Worm (Caenorhabditis elegans) whole organism, L2 larva: Measurements from ENCODE around the gene srj-7.

Experiments used
- R02D3.7 ChIP-seq: fragments of 150-350 bp; optimal IDR thresholded peaks from 2 replicates; lab custom pipeline; 2014; ENCODE audit warnings: missing biosample characterization, missing genetic modification characterization
- ZK546.5 ChIP-seq: sonication (generic microtip); optimal IDR thresholded peaks from 2 replicates; lab custom pipeline; 2017; ENCODE audit warnings: missing biosample characterization, missing genetic modification characterization
- alr-1 ChIP-seq: fragments of 150-350 bp; optimal IDR thresholded peaks from 2 replicates; lab custom pipeline; 2014; ENCODE audit warnings: missing biosample characterization, missing genetic modification characterization
- ama-1 ChIP-seq: fragments of 150-350 bp; optimal IDR thresholded peaks from 2 replicates; lab custom pipeline; 2018; ENCODE audit warnings: inconsistent platforms
- ceh-16 ChIP-seq: fragments of 150-350 bp; optimal IDR thresholded peaks from 2 replicates; lab custom pipeline; 2014; ENCODE audit warnings: missing biosample characterization, missing genetic modification characterization
- egl-27 ChIP-seq: sonication (generic microtip); optimal IDR thresholded peaks from 3 replicates; lab custom pipeline; 2017; ENCODE audit warnings: missing biosample characterization, missing genetic modification reagents, missing genetic modification characterization
- lin-39 ChIP-seq: fragments of 150-350 bp; optimal IDR thresholded peaks from 2 replicates; lab custom pipeline; 2014; ENCODE audit warnings: missing biosample characterization, missing genetic modification reagents, missing genetic modification characterization
- lsy-2 ChIP-seq, 2 experiments: fragments of 150-350 bp in 1 of 2; sonication (generic microtip) in 1 of 2; optimal IDR thresholded peaks; 2 replicates each; lab custom pipeline; 2014 to 2017; ENCODE audit warnings: missing biosample characterization in 2 of 2, missing genetic modification characterization in 2 of 2
- mdl-1 ChIP-seq, 2 experiments: fragments of 150-350 bp in 1 of 2; sonication (generic microtip) in 1 of 2; optimal IDR thresholded peaks; 2 replicates each; lab custom pipeline; 2017; ENCODE audit warnings: missing biosample characterization in 2 of 2, missing genetic modification characterization in 2 of 2
- nhr-11 ChIP-seq: fragments of 150-350 bp; optimal IDR thresholded peaks from 2 replicates; lab custom pipeline; 2014; ENCODE audit warnings: missing biosample characterization, missing genetic modification characterization
- unc-39 ChIP-seq: fragments of 150-350 bp; optimal IDR thresholded peaks from 2 replicates; lab custom pipeline; 2014; ENCODE audit warnings: missing biosample characterization, missing genetic modification characterization
- unc-62 ChIP-seq: fragments of 150-350 bp; optimal IDR thresholded peaks from 2 replicates; lab custom pipeline; 2014; ENCODE audit warnings: missing biosample characterization, missing genetic modification reagents, missing genetic modification characterization

DNA sequence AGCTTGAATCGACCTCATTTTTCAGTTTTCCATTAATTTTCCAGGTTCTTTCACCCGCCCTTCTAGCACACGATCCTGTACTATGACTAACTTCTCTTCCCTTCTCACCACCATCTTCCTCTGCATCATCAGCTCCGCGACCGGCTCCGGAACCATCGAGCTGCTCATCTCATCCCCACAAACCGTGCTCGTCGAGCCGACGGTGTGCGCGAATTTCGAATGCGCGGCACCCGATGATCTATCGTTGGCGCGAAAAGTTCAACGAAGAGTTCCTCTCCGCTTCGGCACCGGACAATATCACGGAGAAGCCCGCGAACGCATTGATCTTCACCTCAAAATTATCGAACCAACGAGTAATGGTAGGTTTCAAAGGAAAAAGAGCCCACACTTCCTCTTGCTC, 34.7 kb upstream of the srj-7 start, which contains the start of gene apx-1:
- TF ChIP-seq lsy-2 (tag; optimal IDR thresholded peaks at IDR 0.05; lab: Kevin White, UChicago), result no peak
- TF ChIP-seq ama-1, result no peak
- no peak for TF ChIP-seq R02D3.7
- no peak for TF ChIP-seq ceh-16 (tag; lab: Kevin White, UChicago)
- no peak for TF ChIP-seq ZK546.5 (tag; lab: Kevin White, UChicago)
- TF ChIP-seq alr-1, result no peak
- no peak for TF ChIP-seq egl-27 (tag; lab: Kevin White, UChicago)
- TF ChIP-seq nhr-11 (tag; lab: Kevin White, UChicago), result no peak
- no peak for TF ChIP-seq unc-39 (tag; lab: Kevin White, UChicago)
- no peak for TF ChIP-seq lin-39 (tag; lab: Kevin White, UChicago)
- TF ChIP-seq unc-62 (GFP tag; lab: Kevin White, UChicago), result no peak
- no peak for TF ChIP-seq mdl-1 (tag; optimal IDR thresholded peaks at IDR 0.05; lab: Kevin White, UChicago)
